Fruit fly (Drosophila melanogaster) whole organism, embryonic: Measurements from ENCODE around the gene CG43221.

Source experiments
- ATbp ChIP-seq: fragments of 200-800 bp; sonication (Bioruptor generic); optimal IDR thresholded peaks from 2 replicates; lab custom pipeline; 2017; ENCODE audit warnings: missing biosample characterization, mild to moderate bottlenecking, missing genetic modification characterization, missing genetic modification reagents
- Atf-2 ChIP-seq: fragments of 200-800 bp; sonication (Bioruptor generic); optimal IDR thresholded peaks from 2 replicates; lab custom pipeline; 2016; ENCODE audit warnings: missing biosample characterization, missing genetic modification characterization
- CG10267 ChIP-seq: fragments of 200-800 bp; sonication (Bioruptor generic); optimal IDR thresholded peaks from 2 replicates; lab custom pipeline; 2018; ENCODE audit warnings: missing biosample characterization, mild to moderate bottlenecking, missing genetic modification characterization, moderate library complexity
- CG10431 ChIP-seq: fragments of 200-800 bp; sonication (Bioruptor generic); optimal IDR thresholded peaks from 3 replicates; lab custom pipeline; 2018; ENCODE audit warnings: missing biosample characterization, mild to moderate bottlenecking, missing genetic modification characterization
- CG11456 ChIP-seq: fragments of 200-800 bp; sonication (Bioruptor generic); IDR thresholded peaks from 3 replicates; pipeline ENCODE4 v1.3.6; 2022; ENCODE audit warnings: missing biosample characterization, missing genetic modification characterization
- CG11560 ChIP-seq: fragments of 200-800 bp; sonication (Bioruptor generic); IDR thresholded peaks from 3 replicates; pipeline ENCODE4 v1.3.6; 2022; ENCODE audit warnings: missing biosample characterization, missing genetic modification characterization
- CG12071 ChIP-seq: fragments of 200-800 bp; sonication (Bioruptor generic); optimal IDR thresholded peaks from 3 replicates; lab custom pipeline; 2018; ENCODE audit warnings: missing biosample characterization, mild to moderate bottlenecking, missing genetic modification characterization
- CG12155 ChIP-seq: fragments of 200-800 bp; sonication (Bioruptor generic); optimal IDR thresholded peaks from 3 replicates; lab custom pipeline; 2016; ENCODE audit warnings: missing biosample characterization, missing genetic modification characterization
- CG13894 ChIP-seq: fragments of 200-800 bp; sonication (Bioruptor generic); optimal IDR thresholded peaks from 3 replicates; lab custom pipeline; 2018; ENCODE audit warnings: missing biosample characterization, mild to moderate bottlenecking, missing genetic modification characterization, moderate library complexity
- CG15601 ChIP-seq: fragments of 200-800 bp; sonication (Bioruptor generic); optimal IDR thresholded peaks from 3 replicates; lab custom pipeline; 2019; ENCODE audit warnings: missing biosample characterization, mild to moderate bottlenecking, missing genetic modification characterization, moderate library complexity
- CG1603 ChIP-seq: fragments of 200-800 bp; sonication (Bioruptor generic); optimal IDR thresholded peaks from 2 replicates; lab custom pipeline; 2019; ENCODE audit warnings: missing biosample characterization, mild to moderate bottlenecking, missing genetic modification characterization, moderate library complexity
- CG3995 ChIP-seq: fragments of 200-800 bp; sonication (Bioruptor generic); optimal IDR thresholded peaks from 3 replicates; lab custom pipeline; 2016; ENCODE audit warnings: missing biosample characterization, missing genetic modification characterization
- CG4617 ChIP-seq: fragments of 200-800 bp; sonication (Bioruptor generic); optimal IDR thresholded peaks from 3 replicates; lab custom pipeline; 2016; ENCODE audit warnings: missing biosample characterization, missing genetic modification characterization, borderline replicate concordance
- CG6254 ChIP-seq: fragments of 200-800 bp; sonication (Bioruptor generic); optimal IDR thresholded peaks from 3 replicates; lab custom pipeline; 2017; ENCODE audit warnings: mild to moderate bottlenecking, missing biosample characterization, missing genetic modification reagents, missing genetic modification characterization
- CG7271 ChIP-seq: fragments of 200-800 bp; sonication (Bioruptor generic); optimal IDR thresholded peaks from 2 replicates; lab custom pipeline; 2018; ENCODE audit warnings: missing biosample characterization, mild to moderate bottlenecking, missing genetic modification characterization, moderate library complexity
- CG7372 ChIP-seq: fragments of 200-800 bp; sonication (Bioruptor generic); IDR thresholded peaks from 2 replicates; pipeline ENCODE4 v1.3.6; 2022; ENCODE audit warnings: missing biosample characterization, missing genetic modification characterization
- CG9932 ChIP-seq: fragments of 200-800 bp; sonication (Bioruptor generic); IDR thresholded peaks from 2 replicates; pipeline ENCODE4 v1.3.6; 2022; ENCODE audit warnings: missing biosample characterization, missing genetic modification characterization
- CoRest ChIP-seq: fragments of 200-800 bp; sonication (Bioruptor generic); optimal IDR thresholded peaks from 3 replicates; lab custom pipeline; 2018; ENCODE audit warnings: missing biosample characterization, mild to moderate bottlenecking, missing genetic modification characterization, moderate library complexity
- CrebB ChIP-seq: fragments of 200-800 bp; sonication (Bioruptor generic); optimal IDR thresholded peaks from 3 replicates; lab custom pipeline; 2018; ENCODE audit warnings: missing biosample characterization, mild to moderate bottlenecking, missing genetic modification characterization
- Dad ChIP-seq: fragments of 200-800 bp; sonication (Bioruptor generic); optimal IDR thresholded peaks from 3 replicates; lab custom pipeline; 2016; ENCODE audit warnings: missing biosample characterization, missing genetic modification characterization
- Dfd ChIP-seq, 2 experiments: fragments of >200 bp; optimal IDR thresholded peaks; 2 replicates each; lab custom pipeline; 2017; ENCODE audit warnings: missing biosample characterization in 2 of 2, missing genetic modification characterization in 2 of 2
- Gug ChIP-seq: fragments of 200-800 bp; sonication (Bioruptor generic); IDR thresholded peaks from 4 replicates; pipeline ENCODE4 v1.3.6; 2022; ENCODE audit warnings: missing biosample characterization, missing genetic modification characterization
- Hand ChIP-seq: fragments of 200-800 bp; sonication (Bioruptor generic); optimal IDR thresholded peaks from 2 replicates; lab custom pipeline; 2017; ENCODE audit warnings: mild to moderate bottlenecking, missing biosample characterization, missing genetic modification reagents, missing genetic modification characterization
- Hey ChIP-seq: fragments of 200-800 bp; sonication (Bioruptor generic); optimal IDR thresholded peaks from 3 replicates; lab custom pipeline; 2018; ENCODE audit warnings: missing biosample characterization, mild to moderate bottlenecking, missing genetic modification characterization
- Lim3 ChIP-seq: fragments of 200-800 bp; sonication (Bioruptor generic); IDR thresholded peaks from 2 replicates; pipeline ENCODE4 v1.3.6; 2022; ENCODE audit warnings: missing biosample characterization, missing genetic modification characterization
- Lpt ChIP-seq: fragments of >200 bp; optimal IDR thresholded peaks from 2 replicates; lab custom pipeline; 2018; ENCODE audit warnings: missing biosample characterization, missing genetic modification characterization
- Ssrp ChIP-seq: fragments of 200-800 bp; sonication (Bioruptor generic); optimal IDR thresholded peaks from 2 replicates; lab custom pipeline; 2018; ENCODE audit warnings: missing biosample characterization, mild to moderate bottlenecking, missing genetic modification characterization, moderate library complexity
- Xbp1 ChIP-seq: fragments of 200-800 bp; sonication (Bioruptor generic); optimal IDR thresholded peaks from 3 replicates; lab custom pipeline; 2016; ENCODE audit warnings: missing biosample characterization, mild to moderate bottlenecking, missing genetic modification characterization
- YL-1 ChIP-seq: fragments of 200-800 bp; sonication (Bioruptor generic); optimal IDR thresholded peaks from 3 replicates; lab custom pipeline; 2017; ENCODE audit warnings: missing biosample characterization, mild to moderate bottlenecking, missing genetic modification characterization
- aop ChIP-seq: fragments of 200-800 bp; sonication (Bioruptor generic); IDR thresholded peaks from 2 replicates; pipeline ENCODE4 v1.3.6; 2022; ENCODE audit warnings: missing biosample characterization, missing genetic modification characterization
- br ChIP-seq: fragments of >200 bp; optimal IDR thresholded peaks from 2 replicates; lab custom pipeline; 2017
- bsh ChIP-seq, 2 experiments: fragments of 200-800 bp; sonication (Bioruptor generic); optimal IDR thresholded peaks; 2 replicates each; lab custom pipeline; 2017 to 2018; ENCODE audit warnings: mild to moderate bottlenecking in 2 of 2, missing biosample characterization in 2 of 2, missing genetic modification characterization in 2 of 2, moderate library complexity in 1 of 2
- cad ChIP-seq: fragments of >200 bp; optimal IDR thresholded peaks from 2 replicates; lab custom pipeline; 2017; ENCODE audit warnings: missing biosample characterization, missing genetic modification characterization
- cato ChIP-seq: fragments of 200-800 bp; sonication (Bioruptor generic); optimal IDR thresholded peaks from 2 replicates; lab custom pipeline; 2016; ENCODE audit warnings: missing biosample characterization, missing genetic modification characterization, borderline replicate concordance
- cg ChIP-seq: fragments of 200-800 bp; sonication (Bioruptor generic); optimal IDR thresholded peaks from 3 replicates; lab custom pipeline; 2019; ENCODE audit warnings: missing biosample characterization, mild to moderate bottlenecking, missing genetic modification characterization, moderate library complexity
- cwo ChIP-seq: fragments of 200-800 bp; sonication (Bioruptor generic); optimal IDR thresholded peaks from 3 replicates; lab custom pipeline; 2017; ENCODE audit warnings: missing biosample characterization, missing genetic modification characterization, mild to moderate bottlenecking, moderate library complexity, missing genetic modification reagents
- dan ChIP-seq: fragments of 200-800 bp; sonication (Bioruptor generic); IDR thresholded peaks from 2 replicates; pipeline ENCODE4 v1.3.6; 2022; ENCODE audit warnings: missing biosample characterization, missing genetic modification characterization
- dm ChIP-seq: fragments of 200-800 bp; sonication (Bioruptor generic); optimal IDR thresholded peaks from 3 replicates; lab custom pipeline; 2016; ENCODE audit warnings: missing biosample characterization, missing genetic modification characterization
- eve ChIP-seq, 2 experiments: fragments of >200 bp; optimal IDR thresholded peaks; 2 replicates each; lab custom pipeline; 2017; ENCODE audit warnings: missing biosample characterization in 2 of 2, missing genetic modification characterization in 2 of 2
- fru ChIP-seq: fragments of >200 bp; optimal IDR thresholded peaks from 2 replicates; lab custom pipeline; 2017
- h ChIP-seq: fragments of >200 bp; optimal IDR thresholded peaks from 2 replicates; lab custom pipeline; 2017
- mirr ChIP-seq: fragments of 200-800 bp; sonication (Bioruptor generic); optimal IDR thresholded peaks from 3 replicates; lab custom pipeline; 2018; ENCODE audit warnings: missing biosample characterization, mild to moderate bottlenecking, missing genetic modification characterization
- pan ChIP-seq, 4 experiments: fragments of >200 bp in 3 of 4; fragments of 200-800 bp in 1 of 4; sonication (Bioruptor generic) in 1 of 4; optimal IDR thresholded peaks in 3 of 4; IDR thresholded peaks in 1 of 4; 2 replicates each; pipeline versions ENCODE4 v1.3.6 to Lab custom; 2017 to 2022; ENCODE audit warnings: missing biosample characterization in 2 of 4, missing genetic modification characterization in 2 of 4, mixed read lengths in 1 of 4
- pnt ChIP-seq: fragments of 200-800 bp; sonication (Bioruptor generic); optimal IDR thresholded peaks from 3 replicates; lab custom pipeline; 2016; ENCODE audit warnings: missing biosample characterization, missing genetic modification characterization
- pum ChIP-seq: fragments of 200-800 bp; sonication (Bioruptor generic); optimal IDR thresholded peaks from 2 replicates; lab custom pipeline; 2016; ENCODE audit warnings: missing biosample characterization, missing genetic modification characterization
- repo ChIP-seq: fragments of 200-800 bp; sonication (Bioruptor generic); optimal IDR thresholded peaks from 2 replicates; lab custom pipeline; 2016; ENCODE audit warnings: missing biosample characterization, missing genetic modification characterization
- ro ChIP-seq: fragments of 200-800 bp; sonication (Bioruptor generic); IDR thresholded peaks from 2 replicates; pipeline ENCODE4 v1.3.6; 2022; ENCODE audit warnings: missing biosample characterization, missing genetic modification characterization
- schlank ChIP-seq: fragments of 200-800 bp; sonication (Bioruptor generic); optimal IDR thresholded peaks from 2 replicates; lab custom pipeline; 2018; ENCODE audit warnings: missing biosample characterization, mild to moderate bottlenecking, missing genetic modification characterization
- sisA ChIP-seq: fragments of 200-800 bp; sonication (Bioruptor generic); IDR thresholded peaks from 2 replicates; pipeline ENCODE4 v1.3.6; 2022; ENCODE audit warnings: missing biosample characterization, missing genetic modification characterization
- slbo ChIP-seq: fragments of 200-800 bp; sonication (Bioruptor generic); IDR thresholded peaks from 2 replicates; pipeline ENCODE4 v1.3.6; 2022; ENCODE audit warnings: missing biosample characterization, missing genetic modification characterization
- tin ChIP-seq: fragments of 200-800 bp; sonication (Bioruptor generic); optimal IDR thresholded peaks from 3 replicates; lab custom pipeline; 2016; ENCODE audit warnings: missing biosample characterization, missing genetic modification characterization
- z ChIP-seq: fragments of 200-800 bp; sonication (Bioruptor generic); IDR thresholded peaks from 3 replicates; pipeline ENCODE4 v1.3.6; 2022; ENCODE audit warnings: missing biosample characterization, missing genetic modification characterization

Gene CG43221

DNA sequence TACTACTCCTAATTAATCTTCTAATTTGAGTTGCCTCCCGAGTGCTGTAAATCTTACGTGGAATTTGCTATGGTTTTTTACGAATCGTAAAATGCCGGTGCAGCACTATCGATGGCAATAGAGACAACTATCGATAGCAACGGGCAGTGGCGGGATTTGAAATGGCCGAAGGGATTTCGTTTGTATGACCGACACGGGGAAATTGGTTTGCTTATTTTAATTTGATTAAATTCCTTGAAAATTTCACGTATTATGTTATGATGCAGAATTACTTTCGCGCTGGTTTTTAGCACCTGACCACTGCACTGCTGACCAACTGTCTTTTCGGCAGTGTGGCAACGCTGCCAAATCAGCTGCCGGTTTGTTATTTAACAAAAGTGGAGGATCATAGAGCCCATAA is 1.4 kb upstream of the CG43221 start, which contains the start of the genes GCS2beta and CG5131 (continued):
- TF ChIP-seq schlank (peak; percentile 87), Hey (tag; lab: Kevin White, UChicago) (peak; percentile 60), Gug (peak; percentile 97), pan (optimal IDR thresholded peaks at IDR 0.05; lab: Kevin White, UChicago) (no peak), pan (GFP tag; optimal IDR thresholded peaks at IDR 0.05 in 1 of 2, IDR thresholded peaks at IDR 0.05 in 1 of 2) (peak in 1 of 2 experiments; percentile 95), cato (GFP tag; lab: Kevin White, UChicago) (peak; percentile 89), sisA (GFP tag; lab: Robert Waterston, UW) (peak; percentile 95), Ssrp (tag; lab: Kevin White, UChicago) (peak; percentile 91), pum (peak; percentile 97), Atf-2 (peak; percentile 95), mirr (GFP tag; lab: Kevin White, UChicago) (peak; percentile 76), eve (GFP tag; optimal IDR thresholded peaks at IDR 0.05; lab: Kevin White, UChicago) (no peak), Dad (GFP tag; lab: Kevin White, UChicago) (peak; percentile 94), ATbp (peak; percentile 80), Xbp1 (GFP tag; lab: Kevin White, UChicago) (peak; percentile 97), slbo (GFP tag; lab: Robert Waterston, UW) (peak; percentile 98), cad (peak; percentile 23), CG1603 (peak; percentile 97), CG4617 (GFP tag; lab: Kevin White, UChicago) (peak; percentile 98), h (lab: Kevin White, UChicago) (no peak), CG6254 (GFP tag; lab: Kevin White, UChicago) (peak; percentile 71), br (no peak), cg (no peak), fru (lab: Kevin White, UChicago) (no peak), CG7372 (peak; percentile 94), CG10431 (GFP tag; lab: Kevin White, UChicago) (peak; percentile 60), tin (GFP tag; lab: Kevin White, UChicago) (peak; percentile 95), YL-1 (GFP tag; lab: Kevin White, UChicago) (peak; percentile 88), ro (peak; percentile 75), Dfd (GFP tag; optimal IDR thresholded peaks at IDR 0.05; lab: Kevin White, UChicago) (no peak), CG7271 (tag; lab: Kevin White, UChicago) (peak; percentile 31), CG11560 (tag; lab: Robert Waterston, UW) (peak; percentile 88), CG12071 (GFP tag; lab: Kevin White, UChicago) (peak; percentile 82), Hand (GFP tag; lab: Kevin White, UChicago) (peak; percentile 25), pnt (GFP tag; lab: Kevin White, UChicago) (peak; percentile 97), CG10267 (peak; percentile 76), repo (peak; percentile 89), z (GFP tag; lab: Robert Waterston, UW) (no peak), CG13894 (tag; lab: Kevin White, UChicago) (no peak), CG11456 (GFP tag; lab: Robert Waterston, UW) (peak; percentile 97), CG15601 (peak; percentile 71), Lpt (GFP tag; lab: Kevin White, UChicago) (no peak), CrebB (tag; lab: Kevin White, UChicago) (peak; percentile 82), dan (GFP tag; lab: Robert Waterston, UW) (0 out of 2 replicates have a peak, but pooled peaks have one; percentile 54), Lim3 (GFP tag; lab: Robert Waterston, UW) (peak; percentile 47; the same call in 1 of the 2 replicates), CG12155 (peak; percentile 95), cwo (peak; percentile 83), CoRest (tag; lab: Kevin White, UChicago) (peak; percentile 93), bsh (GFP tag; optimal IDR thresholded peaks at IDR 0.05; lab: Kevin White, UChicago) (peak; percentile 18 to 87), CG3995 (GFP tag; lab: Kevin White, UChicago) (peak; percentile 71), dm (GFP tag; lab: Kevin White, UChicago) (peak; percentile 88), aop (peak; percentile 65; the same call in 1 of the 2 replicates), CG9932 (GFP tag; lab: Robert Waterston, UW) (peak; percentile 98)
